Worm (Caenorhabditis elegans) whole organism, late embryonic: ENCODE measurements around the gene hizr-1.

ENCODE experiments used
- C38D4.7 ChIP-seq: fragments of 200-800 bp; sonication (Bioruptor generic); optimal IDR thresholded peaks from 2 replicates; lab custom pipeline; 2018; ENCODE audit warnings: mild to moderate bottlenecking, missing genetic modification characterization, moderate library complexity, missing compliant biosample characterization
- F13H6.1 ChIP-seq: sonication (generic microtip); optimal IDR thresholded peaks from 2 replicates; lab custom pipeline; 2016; ENCODE audit warnings: missing genetic modification characterization, missing compliant biosample characterization
- K02D7.2 ChIP-seq: sonication (generic microtip); optimal IDR thresholded peaks from 2 replicates; lab custom pipeline; 2017; ENCODE audit warnings: mild to moderate bottlenecking, missing genetic modification characterization, missing compliant biosample characterization
- K09A11.1 ChIP-seq: sonication (generic microtip); optimal IDR thresholded peaks from 2 replicates; lab custom pipeline; 2017; ENCODE audit warnings: antibody characterized with exemption, mild to moderate bottlenecking, missing genetic modification characterization, missing compliant biosample characterization; ENCODE audit not compliant: insufficient read depth
- Y22D7AL.16 ChIP-seq: sonication (generic microtip); optimal IDR thresholded peaks from 2 replicates; lab custom pipeline; 2016; ENCODE audit warnings: missing genetic modification characterization, missing compliant biosample characterization
- ama-1 ChIP-seq: fragments of 150-350 bp; optimal IDR thresholded peaks from 2 replicates; lab custom pipeline; 2014
- ceh-14 ChIP-seq: sonication (generic microtip); optimal IDR thresholded peaks from 2 replicates; lab custom pipeline; 2016; ENCODE audit warnings: missing genotype, missing genetic modification characterization, missing compliant biosample characterization
- ceh-18 ChIP-seq: sonication (generic microtip); optimal IDR thresholded peaks from 2 replicates; lab custom pipeline; 2016; ENCODE audit warnings: missing genetic modification characterization, missing compliant biosample characterization
- ceh-19 ChIP-seq: fragments of 200-800 bp; sonication (Bioruptor generic); optimal IDR thresholded peaks from 2 replicates; lab custom pipeline; 2018; ENCODE audit warnings: mild to moderate bottlenecking, missing genetic modification characterization, missing compliant biosample characterization
- ceh-24 ChIP-seq: sonication (generic microtip); optimal IDR thresholded peaks from 2 replicates; lab custom pipeline; 2016; ENCODE audit warnings: mild to moderate bottlenecking, missing genetic modification characterization, missing compliant biosample characterization
- ceh-30 ChIP-seq: fragments of 150-350 bp; optimal IDR thresholded peaks from 2 replicates; lab custom pipeline; 2014; ENCODE audit warnings: missing biosample characterization, missing genetic modification characterization
- ceh-31 ChIP-seq: sonication (generic microtip); optimal IDR thresholded peaks from 2 replicates; lab custom pipeline; 2016; ENCODE audit warnings: missing genetic modification characterization, missing compliant biosample characterization
- ceh-34 ChIP-seq: sonication (generic microtip); optimal IDR thresholded peaks from 2 replicates; lab custom pipeline; 2016; ENCODE audit warnings: mild to moderate bottlenecking, missing genetic modification characterization, missing compliant biosample characterization
- ceh-45 ChIP-seq: fragments of 200-800 bp; sonication (Bioruptor generic); IDR thresholded peaks from 2 replicates; pipeline ENCODE4 v1.3.6; 2022; ENCODE audit warnings: missing genetic modification reagents, missing genetic modification characterization, missing compliant biosample characterization
- ceh-48 ChIP-seq: sonication (generic microtip); optimal IDR thresholded peaks from 2 replicates; lab custom pipeline; 2016; ENCODE audit warnings: missing genetic modification characterization, inconsistent platforms, missing compliant biosample characterization
- ceh-6 ChIP-seq: fragments of 200-800 bp; sonication (Bioruptor generic); optimal IDR thresholded peaks from 2 replicates; lab custom pipeline; 2018; ENCODE audit warnings: mild to moderate bottlenecking, missing genetic modification characterization, missing compliant biosample characterization
- che-1 ChIP-seq: sonication (generic microtip); optimal IDR thresholded peaks from 2 replicates; lab custom pipeline; 2016; ENCODE audit warnings: mild to moderate bottlenecking, missing genetic modification characterization, missing compliant biosample characterization
- dmd-4 ChIP-seq: sonication (generic microtip); optimal IDR thresholded peaks from 2 replicates; lab custom pipeline; 2016; ENCODE audit warnings: borderline replicate concordance, missing genetic modification characterization, missing compliant biosample characterization
- dve-1 ChIP-seq: sonication (generic microtip); optimal IDR thresholded peaks from 2 replicates; lab custom pipeline; 2017; ENCODE audit warnings: antibody characterized with exemption, mild to moderate bottlenecking, missing genetic modification characterization, missing compliant biosample characterization
- elt-2 ChIP-seq: sonication (generic microtip); optimal IDR thresholded peaks from 2 replicates; lab custom pipeline; 2016; ENCODE audit warnings: missing genetic modification reagents, missing genetic modification characterization, missing compliant biosample characterization
- ets-4 ChIP-seq: sonication (generic microtip); optimal IDR thresholded peaks from 2 replicates; lab custom pipeline; 2016; ENCODE audit warnings: missing genetic modification characterization, missing compliant biosample characterization
- gmeb-2 ChIP-seq: sonication (generic microtip); optimal IDR thresholded peaks from 2 replicates; lab custom pipeline; 2016; ENCODE audit warnings: missing genetic modification characterization, inconsistent platforms, missing compliant biosample characterization
- hlh-30 ChIP-seq: sonication (generic microtip); optimal IDR thresholded peaks from 2 replicates; lab custom pipeline; 2017; ENCODE audit warnings: antibody characterized with exemption, missing genetic modification characterization, missing compliant biosample characterization; ENCODE audit not compliant: insufficient read depth
- lin-11 ChIP-seq: fragments of 200-800 bp; sonication (Bioruptor generic); optimal IDR thresholded peaks from 2 replicates; lab custom pipeline; 2018; ENCODE audit warnings: mild to moderate bottlenecking, missing genetic modification characterization, missing compliant biosample characterization
- madf-2 ChIP-seq: sonication (generic microtip); optimal IDR thresholded peaks from 2 replicates; lab custom pipeline; 2017; ENCODE audit warnings: missing genetic modification characterization, missing compliant biosample characterization
- mec-3 ChIP-seq: sonication (generic microtip); optimal IDR thresholded peaks from 2 replicates; lab custom pipeline; 2016; ENCODE audit warnings: borderline replicate concordance, missing genetic modification characterization, missing compliant biosample characterization
- npax-4 ChIP-seq: sonication (generic microtip); optimal IDR thresholded peaks from 2 replicates; lab custom pipeline; 2016; ENCODE audit warnings: missing genetic modification characterization, missing compliant biosample characterization
- odd-2 ChIP-seq: sonication (generic microtip); optimal IDR thresholded peaks from 2 replicates; lab custom pipeline; 2017; ENCODE audit warnings: antibody characterized with exemption, mild to moderate bottlenecking, missing genetic modification characterization, missing compliant biosample characterization
- pat-9 ChIP-seq: fragments of 200-800 bp; sonication (Bioruptor generic); optimal IDR thresholded peaks from 2 replicates; lab custom pipeline; 2018; ENCODE audit warnings: mild to moderate bottlenecking, missing genetic modification characterization, moderate library complexity, missing compliant biosample characterization
- pax-1 ChIP-seq: fragments of 150-350 bp; optimal IDR thresholded peaks from 2 replicates; lab custom pipeline; 2014; ENCODE audit warnings: missing biosample characterization, missing genetic modification characterization
- pha-4 ChIP-seq: fragments of 150-350 bp; optimal IDR thresholded peaks from 2 replicates; lab custom pipeline; 2018; ENCODE audit warnings: missing biosample characterization, missing genetic modification reagents, missing genetic modification characterization
- pqm-1 ChIP-seq: sonication (generic microtip); optimal IDR thresholded peaks from 2 replicates; lab custom pipeline; 2016; ENCODE audit warnings: missing genetic modification characterization, missing compliant biosample characterization
- pros-1 ChIP-seq: fragments of 150-350 bp; optimal IDR thresholded peaks from 2 replicates; lab custom pipeline; 2014; ENCODE audit warnings: missing biosample characterization, missing genetic modification reagents, missing genetic modification characterization
- ref-2 ChIP-seq: sonication (generic microtip); optimal IDR thresholded peaks from 2 replicates; lab custom pipeline; 2016; ENCODE audit warnings: missing genetic modification characterization, missing compliant biosample characterization
- rnt-1 ChIP-seq: sonication (generic microtip); optimal IDR thresholded peaks from 2 replicates; lab custom pipeline; 2016; ENCODE audit warnings: missing genetic modification characterization, missing compliant biosample characterization
- sdc-2 ChIP-seq: sonication (generic microtip); optimal IDR thresholded peaks from 2 replicates; lab custom pipeline; 2016; ENCODE audit warnings: missing genotype, missing genetic modification characterization, missing compliant biosample characterization
- sox-2 ChIP-seq: fragments of 200-800 bp; sonication (Bioruptor generic); IDR thresholded peaks from 2 replicates; pipeline ENCODE4 v1.3.6; 2022; ENCODE audit warnings: missing genetic modification reagents, missing genetic modification characterization, missing compliant biosample characterization
- sox-4 ChIP-seq: sonication (generic microtip); optimal IDR thresholded peaks from 2 replicates; lab custom pipeline; 2017; ENCODE audit warnings: mild to moderate bottlenecking, missing genetic modification characterization, inconsistent platforms, missing compliant biosample characterization
- tbx-2 ChIP-seq: sonication (generic microtip); optimal IDR thresholded peaks from 2 replicates; lab custom pipeline; 2016; ENCODE audit warnings: missing genetic modification characterization, missing compliant biosample characterization
- ttx-3 ChIP-seq: sonication (generic microtip); optimal IDR thresholded peaks from 2 replicates; lab custom pipeline; 2016; ENCODE audit warnings: missing genetic modification reagents, missing genetic modification characterization, missing compliant biosample characterization
- unc-55 ChIP-seq: sonication (generic microtip); optimal IDR thresholded peaks from 2 replicates; lab custom pipeline; 2017; ENCODE audit warnings: missing biosample characterization, missing genetic modification reagents, missing genetic modification characterization
- unc-86 ChIP-seq: sonication (generic microtip); optimal IDR thresholded peaks from 2 replicates; lab custom pipeline; 2016; ENCODE audit warnings: missing genetic modification characterization, missing compliant biosample characterization
- zip-5 ChIP-seq: sonication (generic microtip); optimal IDR thresholded peaks from 2 replicates; lab custom pipeline; 2016; ENCODE audit warnings: missing genetic modification characterization, missing compliant biosample characterization

The hizr-1 gene

DNA sequence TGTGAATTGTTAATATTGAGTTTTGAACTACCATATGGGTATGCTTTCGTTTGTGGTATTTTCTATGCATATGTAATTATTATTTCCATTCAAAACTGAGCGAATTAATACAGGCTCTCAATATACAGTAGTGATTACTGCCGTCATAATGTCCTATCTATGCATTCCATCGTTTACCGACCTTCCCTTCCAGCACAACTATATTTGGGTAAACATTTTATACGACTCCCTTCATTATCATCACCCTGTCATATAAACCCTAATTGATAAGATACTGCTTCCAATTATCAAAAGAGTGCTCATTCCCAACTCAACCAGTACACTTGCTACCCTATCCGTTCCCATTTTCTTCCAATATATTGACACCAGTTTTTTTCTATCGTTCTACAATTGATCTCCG is 28.2 kb upstream of the hizr-1 start:
- TF ChIP-seq elt-2 (tag; lab: Kevin White, UChicago) (peak; percentile 77), K02D7.2 (tag; lab: Kevin White, UChicago) (no peak)

DNA sequence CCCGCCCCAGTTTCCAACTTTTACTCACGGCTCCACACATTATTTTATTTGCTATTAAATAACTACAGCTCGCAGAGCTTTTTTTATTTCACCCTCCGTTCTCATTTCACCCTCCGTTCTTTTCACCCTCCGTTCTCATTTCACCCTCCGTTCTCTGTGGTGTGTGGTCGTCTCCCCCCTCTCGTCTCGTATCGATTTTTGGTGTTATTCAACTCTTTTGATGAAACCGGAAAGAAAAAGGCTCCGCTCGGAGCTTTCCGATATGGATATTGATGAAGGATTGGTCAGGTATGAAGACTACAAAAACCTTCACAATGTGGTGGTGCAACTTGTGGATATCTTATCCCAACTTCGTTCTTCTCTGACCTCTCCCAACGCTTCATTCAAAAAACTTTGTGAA is 27.6 kb upstream of the hizr-1 start:
- TF ChIP-seq ceh-48 (tag; lab: Kevin White, UChicago), result peak; percentile 72
- TF ChIP-seq ceh-6, result no peak
- no peak for TF ChIP-seq F13H6.1 (tag; lab: Kevin White, UChicago)
- no peak for TF ChIP-seq pros-1 (tag; lab: Kevin White, UChicago)
- no peak for TF ChIP-seq unc-55 (GFP tag; lab: Kevin White, UChicago)
- TF ChIP-seq gmeb-2, result no peak
- no peak for TF ChIP-seq ceh-19
- TF ChIP-seq, all 69 proteins: peak for 1

DNA sequence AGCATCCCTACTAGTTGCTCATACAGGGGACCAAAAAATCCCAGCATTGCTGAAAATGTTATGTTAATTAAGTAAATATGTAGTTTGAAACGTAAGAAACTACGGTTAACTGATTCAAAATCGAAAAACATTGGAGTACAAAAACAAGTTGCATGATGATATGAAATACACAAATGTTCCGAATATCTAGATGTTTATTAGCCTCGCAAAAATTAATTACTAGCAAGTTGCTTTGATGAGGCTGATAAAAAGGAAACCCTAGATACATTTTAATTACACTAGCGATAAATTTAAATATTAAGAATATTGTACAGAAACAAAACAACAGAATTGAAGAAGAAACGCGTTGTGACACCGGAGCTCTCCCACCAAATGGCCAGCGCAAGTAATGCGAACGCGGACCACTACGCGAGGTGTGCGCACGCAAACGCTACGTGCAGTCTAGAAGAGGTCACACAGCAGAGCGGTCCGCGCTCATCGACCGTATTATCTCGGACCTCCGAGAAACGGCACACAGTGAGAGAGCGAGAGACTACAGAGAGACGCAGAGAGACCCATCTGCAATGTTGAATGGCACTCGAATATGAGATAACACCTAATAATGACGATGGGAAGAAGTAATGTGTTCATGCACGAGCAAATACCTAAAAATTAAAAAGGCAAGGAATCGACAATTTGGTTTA is 21.3 kb upstream of the hizr-1 start, which contains the start of gene inx-2:
inx-2 (minus strand) TSS at position 51 of the 683 bp plus-strand sequence.
- TF ChIP-seq ama-1 (lab: Kevin White, UChicago), result no peak
- TF ChIP-seq pat-9 (tag; lab: Kevin White, UChicago), result no peak
- no peak for TF ChIP-seq ceh-24 (tag; lab: Kevin White, UChicago)
- TF ChIP-seq ceh-34 (tag; lab: Kevin White, UChicago), result peak; percentile 19
- no peak for TF ChIP-seq ceh-48 (tag; lab: Kevin White, UChicago)
- no peak for TF ChIP-seq rnt-1
- peak; percentile 50 for TF ChIP-seq sdc-2
- no peak for TF ChIP-seq ceh-19
- TF ChIP-seq ceh-30 (tag; lab: Kevin White, UChicago), result no peak
- no peak for TF ChIP-seq madf-2 (tag; lab: Kevin White, UChicago)
- no peak for TF ChIP-seq pros-1 (tag; lab: Kevin White, UChicago)
- no peak for TF ChIP-seq lin-11
- TF ChIP-seq ets-4, result no peak
- TF ChIP-seq pax-1, result peak; percentile 48
- peak; percentile 63 for TF ChIP-seq tbx-2 (tag; lab: Kevin White, UChicago)
- TF ChIP-seq F13H6.1 (tag; lab: Kevin White, UChicago), result no peak
- TF ChIP-seq K02D7.2 (tag; lab: Kevin White, UChicago), result no peak
- no peak for TF ChIP-seq dve-1 (tag; lab: Kevin White, UChicago)
- no peak for TF ChIP-seq mec-3 (tag; lab: Kevin White, UChicago)
- no peak for TF ChIP-seq ttx-3 (tag; lab: Kevin White, UChicago)
- no peak for TF ChIP-seq unc-55 (GFP tag; lab: Kevin White, UChicago)
- TF ChIP-seq Y22D7AL.16, result no peak
- TF ChIP-seq K09A11.1 (tag; lab: Kevin White, UChicago), result no peak
- TF ChIP-seq che-1 (tag; lab: Kevin White, UChicago), result no peak
- TF ChIP-seq dmd-4 (tag; lab: Kevin White, UChicago), result no peak
- no peak for TF ChIP-seq ceh-6
- peak; percentile 44 for TF ChIP-seq elt-2 (tag; lab: Kevin White, UChicago)
- no peak for TF ChIP-seq npax-4
- TF ChIP-seq hlh-30 (tag; lab: Kevin White, UChicago), result peak; percentile 36
- TF ChIP-seq ceh-45 (GFP tag; lab: Robert Waterston, UW), result no peak
- TF ChIP-seq ceh-31 (tag; lab: Kevin White, UChicago), result peak; percentile 36

DNA sequence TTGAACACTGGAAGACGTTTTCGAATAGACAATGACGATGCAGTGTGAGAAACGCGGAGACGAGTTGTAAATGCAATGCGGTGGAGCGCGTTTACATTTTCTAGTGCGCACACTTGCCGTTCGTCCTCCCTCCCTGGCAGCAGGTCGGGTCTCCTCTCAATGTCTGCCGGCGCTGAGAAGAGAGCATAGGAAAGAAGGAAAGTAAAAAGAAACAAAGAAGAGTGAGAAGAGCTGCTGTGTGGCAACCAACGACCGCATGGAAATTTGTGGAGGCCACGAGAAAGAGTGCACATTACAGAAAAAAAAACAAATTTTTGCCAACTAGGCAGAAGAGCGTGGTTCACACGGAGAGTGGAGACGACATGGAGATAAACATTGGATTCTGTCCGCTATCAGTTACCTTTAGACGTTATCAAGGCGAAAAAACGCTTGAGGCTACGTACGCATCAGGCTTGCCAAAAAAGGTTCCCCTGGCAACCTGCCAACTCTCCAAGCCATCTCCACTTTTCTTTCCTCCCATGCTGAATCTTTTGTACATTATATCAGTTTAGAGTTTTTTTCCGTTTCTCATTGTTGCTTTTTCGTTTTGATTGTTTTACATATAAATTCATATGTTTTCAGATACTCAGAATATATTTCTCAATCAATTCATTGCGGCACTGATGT is 18.3 kb upstream of the hizr-1 start, which contains the start of the genes snrp-40.1 and F08G12.3:
snrp-40.1 (minus strand) TSS at position 143 of the 666 bp plus-strand sequence.
F08G12.3 (plus strand) TSS at position 616 of the 666 bp plus-strand sequence.
- TF ChIP-seq sox-2 (no peak), ceh-6 (no peak), tbx-2 (tag; lab: Kevin White, UChicago) (peak; percentile 86), ceh-18 (peak; percentile 84), zip-5 (no peak), ets-4 (peak; percentile 55), sox-4 (tag; lab: Kevin White, UChicago) (no peak), C38D4.7 (GFP tag; lab: Kevin White, UChicago) (no peak), ttx-3 (tag; lab: Kevin White, UChicago) (no peak), ref-2 (peak; percentile 68), hlh-30 (tag; lab: Kevin White, UChicago) (peak; percentile 65), gmeb-2 (no peak), sdc-2 (peak; percentile 49), elt-2 (tag; lab: Kevin White, UChicago) (peak; percentile 62), madf-2 (tag; lab: Kevin White, UChicago) (peak; percentile 22), pha-4 (tag; lab: Kevin White, UChicago) (no peak), odd-2 (no peak), pqm-1 (no peak), unc-55 (GFP tag; lab: Kevin White, UChicago) (peak; percentile 80), unc-86 (no peak), ceh-14 (peak; percentile 63)
